Fruit fly (Drosophila melanogaster) whole organism, adult: ENCODE data around the gene chic.

Experiments used
- CG11617 ChIP-seq: fragments of 200-800 bp; sonication (Bioruptor generic); optimal IDR thresholded peaks from 2 replicates; lab custom pipeline; 2017; ENCODE audit warnings: mild to moderate bottlenecking, missing biosample characterization, missing genetic modification reagents, missing genetic modification characterization
- CG12768 ChIP-seq: fragments of 200-800 bp; sonication (Bioruptor generic); optimal IDR thresholded peaks from 2 replicates; lab custom pipeline; 2017; ENCODE audit warnings: missing biosample characterization, missing genetic modification characterization, mild to moderate bottlenecking, moderate library complexity, missing genetic modification reagents
- CG14711 ChIP-seq: fragments of 200-800 bp; sonication (Bioruptor generic); optimal IDR thresholded peaks from 2 replicates; lab custom pipeline; 2018; ENCODE audit warnings: missing biosample characterization, mild to moderate bottlenecking, missing genetic modification characterization, moderate library complexity
- CG1620 ChIP-seq: fragments of 200-800 bp; sonication (Bioruptor generic); optimal IDR thresholded peaks from 2 replicates; lab custom pipeline; 2016; ENCODE audit warnings: missing biosample characterization, missing genetic modification characterization
- CG33017 ChIP-seq: fragments of 200-800 bp; sonication (Bioruptor generic); optimal IDR thresholded peaks from 2 replicates; lab custom pipeline; 2018; ENCODE audit warnings: missing biosample characterization, mild to moderate bottlenecking, missing genetic modification characterization, moderate library complexity
- CG5204 ChIP-seq: fragments of 200-800 bp; sonication (Bioruptor generic); optimal IDR thresholded peaks from 2 replicates; lab custom pipeline; 2016; ENCODE audit warnings: missing biosample characterization, missing genetic modification characterization
- CG7045 ChIP-seq: fragments of 200-800 bp; sonication (Bioruptor generic); optimal IDR thresholded peaks from 2 replicates; lab custom pipeline; 2017; ENCODE audit warnings: missing biosample characterization, mild to moderate bottlenecking, missing genetic modification characterization
- CG7101 ChIP-seq: fragments of 200-800 bp; sonication (Bioruptor generic); optimal IDR thresholded peaks from 2 replicates; lab custom pipeline; 2018; ENCODE audit warnings: missing biosample characterization, mild to moderate bottlenecking, missing genetic modification characterization, moderate library complexity
- Clk ChIP-seq: fragments of 200-800 bp; sonication (Bioruptor generic); optimal IDR thresholded peaks from 2 replicates; lab custom pipeline; 2017; ENCODE audit warnings: missing biosample characterization, missing genetic modification characterization
- Crg-1 ChIP-seq: fragments of 200-800 bp; sonication (Bioruptor generic); optimal IDR thresholded peaks from 2 replicates; lab custom pipeline; 2016; ENCODE audit warnings: missing biosample characterization, missing genetic modification characterization
- Hr96 ChIP-seq: fragments of 200-800 bp; sonication (Bioruptor generic); optimal IDR thresholded peaks from 2 replicates; lab custom pipeline; 2016; ENCODE audit warnings: missing biosample characterization, missing genetic modification characterization
- Mnt ChIP-seq: fragments of 200-800 bp; sonication (Bioruptor generic); optimal IDR thresholded peaks from 2 replicates; lab custom pipeline; 2016; ENCODE audit warnings: missing biosample characterization, mild to moderate bottlenecking, missing genetic modification characterization
- bab1 ChIP-seq: fragments of 200-800 bp; sonication (Bioruptor generic); optimal IDR thresholded peaks from 3 replicates; lab custom pipeline; 2019; ENCODE audit warnings: missing biosample characterization, mild to moderate bottlenecking, missing genetic modification characterization, moderate library complexity
- cic ChIP-seq: fragments of 200-800 bp; sonication (Bioruptor generic); optimal IDR thresholded peaks from 2 replicates; lab custom pipeline; 2017; ENCODE audit warnings: missing biosample characterization, mild to moderate bottlenecking, missing genetic modification characterization, moderate library complexity
- cnc ChIP-seq, 2 experiments: fragments of >200 bp; optimal IDR thresholded peaks; 2 replicates each; lab custom pipeline; 2017
- kay ChIP-seq: fragments of 200-800 bp; sonication (Bioruptor generic); peaks from one replicate; lab custom pipeline; 2016; ENCODE audit warnings: missing biosample characterization, missing genetic modification characterization, borderline replicate concordance
- ovo ChIP-seq: fragments of 200-800 bp; sonication (Bioruptor generic); optimal IDR thresholded peaks from 2 replicates; lab custom pipeline; 2016; ENCODE audit warnings: missing biosample characterization, missing genetic modification characterization
- pad ChIP-seq: fragments of 200-800 bp; sonication (Bioruptor generic); optimal IDR thresholded peaks from 3 replicates; lab custom pipeline; 2017; ENCODE audit warnings: missing biosample characterization, missing genetic modification characterization, mild to moderate bottlenecking, moderate library complexity, missing genetic modification reagents
- tj ChIP-seq: fragments of 200-800 bp; sonication (Bioruptor generic); optimal IDR thresholded peaks from 3 replicates; lab custom pipeline; 2017; ENCODE audit warnings: missing biosample characterization, mild to moderate bottlenecking, missing genetic modification characterization, moderate library complexity
- toe ChIP-seq: fragments of 200-800 bp; sonication (Bioruptor generic); optimal IDR thresholded peaks from 2 replicates; lab custom pipeline; 2016; ENCODE audit warnings: missing biosample characterization, missing genetic modification characterization

Gene chic

DNA sequence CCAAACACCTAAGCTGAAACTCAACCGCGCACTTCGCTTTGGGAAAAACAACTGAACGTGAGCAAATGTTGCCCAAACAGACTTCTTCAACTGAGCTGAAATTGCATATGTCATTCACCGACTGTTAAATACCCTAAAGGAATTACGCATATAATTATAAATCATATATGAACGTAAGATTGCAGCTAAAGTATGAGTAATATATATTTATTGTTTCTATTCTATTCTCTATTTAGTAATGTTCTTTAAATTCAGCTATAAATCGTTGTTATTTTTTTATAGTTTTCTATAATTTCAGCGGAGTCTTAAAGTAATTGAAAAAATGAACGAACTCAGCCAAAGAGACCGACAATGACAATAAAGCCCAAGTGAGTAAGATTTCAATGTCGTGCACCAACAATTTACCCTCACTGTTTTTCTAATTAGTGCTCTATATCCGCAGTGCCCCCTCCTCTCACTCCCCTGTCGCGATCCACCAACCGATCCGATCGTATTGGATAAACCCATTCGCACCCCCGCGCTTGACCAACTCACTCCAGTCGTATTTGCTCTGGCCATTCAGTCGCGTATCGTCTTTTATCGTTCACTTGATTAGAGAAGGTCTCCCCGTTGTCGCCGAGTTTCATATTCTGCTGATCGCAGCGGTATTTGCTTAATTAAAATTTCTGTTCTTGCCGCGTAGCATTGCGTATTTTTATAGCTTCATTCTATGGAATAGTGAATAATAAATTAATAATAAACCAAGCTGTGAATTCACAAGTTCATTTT is 31.7 kb upstream of the chic start, which contains the start of gene CG9098:
Gene CG9098 (minus strand): TSS at position 36 of the 768 bp plus-strand sequence.
- TF ChIP-seq tj (GFP tag; lab: Kevin White, UChicago), result peak; percentile 91
- TF ChIP-seq CG11617 (GFP tag; lab: Kevin White, UChicago), result no peak
- TF ChIP-seq Mnt, result no peak
- peak; percentile 57 for TF ChIP-seq bab1 (GFP tag; lab: Kevin White, UChicago)
- TF ChIP-seq Hr96, result no peak
- TF ChIP-seq kay (GFP tag; lab: Kevin White, UChicago), result no peak

DNA sequence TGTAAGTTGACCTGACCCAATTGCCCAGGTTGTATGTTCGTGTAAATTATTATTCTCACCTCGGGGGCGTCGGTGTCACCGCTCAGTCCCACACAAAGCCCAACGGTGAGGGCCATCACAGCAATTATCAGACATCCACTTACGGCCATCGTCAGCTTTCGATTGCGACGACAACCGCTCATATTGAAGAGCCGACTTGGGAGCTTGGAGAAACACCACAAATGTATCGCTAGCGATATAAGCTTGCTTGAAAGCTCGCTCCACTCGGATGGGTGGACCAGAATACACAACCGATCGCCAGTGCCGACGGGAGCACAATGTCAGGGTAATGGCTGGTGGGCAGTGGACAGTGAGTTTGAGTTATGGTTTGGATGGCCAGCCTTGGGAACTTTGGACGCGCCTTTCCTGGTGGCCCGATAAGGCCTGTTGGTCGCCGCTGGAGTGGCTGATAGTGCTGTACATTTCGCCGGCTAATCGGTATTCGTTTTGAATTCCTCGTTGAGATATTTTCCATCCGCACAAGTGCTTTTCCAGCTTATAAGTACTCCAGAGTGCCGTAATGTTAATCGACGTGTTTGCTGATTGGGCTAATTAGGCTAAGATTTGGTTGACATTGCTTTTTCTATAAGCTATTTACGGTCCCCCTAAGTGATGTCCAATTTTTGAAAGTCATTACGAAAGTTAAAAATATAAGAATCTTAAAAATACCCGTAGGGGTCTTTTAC is 25.9 kb upstream of the chic start, which contains the start of gene Gal:
Gene Gal (minus strand): TSS at position 320 of the 725 bp plus-strand sequence.
- TF ChIP-seq cic, result no peak
- TF ChIP-seq CG12768 (GFP tag; lab: Kevin White, UChicago), result peak; percentile 27
- TF ChIP-seq tj (GFP tag; lab: Kevin White, UChicago), result no peak
- TF ChIP-seq Mnt, result no peak
- TF ChIP-seq CG14711 (tag; lab: Kevin White, UChicago), result no peak

DNA sequence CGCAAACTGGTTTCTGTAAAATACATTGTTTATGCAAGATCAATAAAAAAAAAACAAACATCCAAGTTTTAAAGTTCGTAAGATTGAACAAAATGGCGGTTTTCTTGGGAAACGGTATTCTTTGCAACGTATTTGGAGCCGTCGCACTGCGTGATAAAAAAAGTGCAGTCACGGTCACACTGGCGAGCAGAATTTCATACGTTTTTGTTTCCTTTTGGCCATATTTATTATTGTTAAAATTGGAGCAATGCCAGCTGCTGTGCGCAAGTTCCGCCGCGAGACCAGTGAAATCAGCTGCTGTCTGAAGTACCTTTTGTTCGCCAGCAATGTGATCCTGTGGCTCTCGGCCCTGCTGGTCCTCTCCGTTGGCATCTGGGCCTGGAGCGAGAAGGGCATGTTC is 19.2 kb upstream of the chic start, which contains the start of gene Tsp26A:
Gene Tsp26A (plus strand): TSS at position 164 of the 400 bp plus-strand sequence.
- TF ChIP-seq CG14711 (tag; lab: Kevin White, UChicago) (no peak), bab1 (GFP tag; lab: Kevin White, UChicago) (no peak)

DNA sequence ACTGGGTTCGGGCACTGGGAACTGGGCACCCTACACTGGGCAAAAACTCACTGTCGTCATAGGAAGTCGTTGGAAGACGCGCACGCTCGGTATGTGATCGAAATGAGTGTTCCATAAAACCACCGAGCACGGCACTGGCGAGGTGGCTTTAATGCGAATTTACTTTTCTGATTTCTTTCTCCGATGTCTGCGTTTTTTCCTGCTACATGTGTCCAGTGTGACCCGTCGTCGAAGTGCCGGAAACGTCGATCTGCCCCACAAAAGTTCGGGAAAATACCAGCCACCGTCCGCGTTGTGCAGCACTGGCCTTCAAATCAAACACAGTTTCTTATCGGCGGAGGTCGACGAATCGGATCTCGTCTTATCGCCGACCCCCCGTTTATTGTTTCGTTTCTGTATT is 18.4 kb upstream of the chic start, which contains the start of gene Kdm5:
Gene Kdm5 (minus strand): TSS at position 255 of the 400 bp plus-strand sequence.
- peak; percentile 39 for TF ChIP-seq CG33017 (tag; lab: Kevin White, UChicago)
- TF ChIP-seq CG12768 (GFP tag; lab: Kevin White, UChicago), result peak; percentile 24
- TF ChIP-seq cic, result peak; percentile 32
- no peak for TF ChIP-seq CG11617 (GFP tag; lab: Kevin White, UChicago)
- no peak for TF ChIP-seq Hr96
- TF ChIP-seq CG1620 (GFP tag; lab: Kevin White, UChicago), result peak; percentile 28
- TF ChIP-seq pad (GFP tag; lab: Kevin White, UChicago), result peak; percentile 40
- peak; percentile 76 for TF ChIP-seq Mnt
- peak; percentile 8 for TF ChIP-seq Clk (GFP tag; lab: Kevin White, UChicago)
- no peak for TF ChIP-seq CG7045 (GFP tag; lab: Kevin White, UChicago)
- peak; percentile 10 for TF ChIP-seq tj (GFP tag; lab: Kevin White, UChicago)
- no peak for TF ChIP-seq toe (GFP tag; lab: Kevin White, UChicago)
- peak; percentile 32 for TF ChIP-seq CG14711 (tag; lab: Kevin White, UChicago)
- TF ChIP-seq CG5204, result no peak
- TF ChIP-seq CG7101, result peak; percentile 66
- TF ChIP-seq bab1 (GFP tag; lab: Kevin White, UChicago), result peak; percentile 38
- TF ChIP-seq Crg-1, result peak; percentile 72

DNA sequence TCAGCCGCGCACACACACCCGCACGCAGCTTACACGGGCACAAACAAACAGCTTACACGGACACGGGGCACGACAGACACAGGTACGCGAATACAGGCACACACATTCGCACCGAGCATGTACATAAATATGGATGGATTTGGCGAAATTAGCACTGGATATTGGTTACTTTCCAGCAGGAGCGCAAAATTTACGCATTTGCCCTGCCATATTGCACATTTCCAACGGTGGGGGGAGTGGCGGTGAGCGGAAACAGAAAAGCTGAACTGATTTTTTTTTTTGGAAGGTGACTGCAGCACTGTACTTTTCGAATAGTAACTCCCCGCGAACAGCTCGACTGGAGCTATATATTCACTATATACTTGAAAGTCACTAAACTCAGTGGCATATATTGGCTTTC is 17.6 kb upstream of the chic start:
- no peak for TF ChIP-seq CG11617 (GFP tag; lab: Kevin White, UChicago)
- TF ChIP-seq toe (GFP tag; lab: Kevin White, UChicago), result no peak
- TF ChIP-seq ovo (GFP tag; lab: Kevin White, UChicago), result no peak
- TF ChIP-seq Mnt, result no peak
- no peak for TF ChIP-seq CG7045 (GFP tag; lab: Kevin White, UChicago)
- TF ChIP-seq CG5204, result no peak
- no peak for TF ChIP-seq CG33017 (tag; lab: Kevin White, UChicago)
- TF ChIP-seq Hr96, result no peak
- no peak for TF ChIP-seq CG1620 (GFP tag; lab: Kevin White, UChicago)
- TF ChIP-seq kay (GFP tag; lab: Kevin White, UChicago), result no peak
- TF ChIP-seq Crg-1, result no peak
- no peak for TF ChIP-seq CG14711 (tag; lab: Kevin White, UChicago)
- no peak for TF ChIP-seq Clk (GFP tag; lab: Kevin White, UChicago)
- TF ChIP-seq tj (GFP tag; lab: Kevin White, UChicago), result no peak
- TF ChIP-seq CG12768 (GFP tag; lab: Kevin White, UChicago), result no peak
- TF ChIP-seq cnc (optimal IDR thresholded peaks at IDR 0.05; lab: Kevin White, UChicago), result no peak
- TF ChIP-seq bab1 (GFP tag; lab: Kevin White, UChicago), result no peak

DNA sequence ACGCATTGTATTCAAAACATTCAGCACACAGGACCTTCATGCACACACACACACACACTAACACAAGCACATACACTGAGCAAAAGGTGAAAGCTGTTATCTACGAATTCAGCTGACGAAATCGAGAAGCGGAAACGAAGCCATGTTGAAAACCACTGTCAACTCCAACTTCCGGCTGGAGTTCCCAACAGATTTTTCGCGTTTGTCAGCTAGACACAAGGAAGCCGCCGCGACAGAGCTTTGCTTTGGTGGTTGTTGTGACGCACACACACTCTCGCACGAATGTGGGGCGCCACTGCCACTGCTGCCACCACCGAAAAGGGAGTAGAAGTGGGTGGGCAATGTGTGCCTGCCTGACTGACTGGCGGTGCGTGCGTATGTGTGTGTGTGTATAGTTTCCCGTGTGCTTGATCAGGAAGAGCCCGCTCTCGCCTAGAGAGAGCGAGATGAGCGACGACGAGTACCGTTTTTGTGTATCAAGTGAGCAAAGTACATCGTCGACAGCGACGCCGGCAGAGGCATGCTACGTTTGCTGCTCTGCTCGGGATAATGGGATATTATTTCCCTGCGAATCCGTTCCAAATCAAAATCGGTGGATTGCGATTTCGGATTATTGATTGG is 16.9 kb upstream of the chic start:
- no peak for TF ChIP-seq Crg-1
- no peak for TF ChIP-seq CG14711 (tag; lab: Kevin White, UChicago)
- no peak for TF ChIP-seq Hr96
- TF ChIP-seq Mnt, result no peak
- no peak for TF ChIP-seq pad (GFP tag; lab: Kevin White, UChicago)
- TF ChIP-seq tj (GFP tag; lab: Kevin White, UChicago), result no peak
- no peak for TF ChIP-seq kay (GFP tag; lab: Kevin White, UChicago)
- TF ChIP-seq Clk (GFP tag; lab: Kevin White, UChicago), result no peak
- no peak for TF ChIP-seq CG7101
- no peak for TF ChIP-seq cic
